Fruit fly (Drosophila melanogaster): Measurements from ENCODE around the gene mth.

mth gene

dm6 chr3L:377222-378071 lies 30.7 kb upstream of the mth start (continued):
- TF ChIP-seq al (GFP tag; IDR thresholded peaks at IDR 0.05) (peak; percentile 48; the same call in 1 of the 2 replicates), Hr3 (GFP tag; optimal IDR thresholded peaks at IDR 0.05) (peak; percentile 84), Hr39 (optimal IDR thresholded peaks at IDR 0.05) (no peak), CG3281 (GFP tag; optimal IDR thresholded peaks at IDR 0.05) (peak; percentile 96), CG2889 (GFP tag; IDR thresholded peaks at IDR 0.05) (peak; percentile 74), CG6813 (GFP tag; optimal IDR thresholded peaks at IDR 0.05) (peak; percentile 93), mld (GFP tag; IDR thresholded peaks at IDR 0.05; ENCODE audit: partially characterized antibody) (0 out of 3 replicates have a peak, but pooled peaks have one; percentile 34), jigr1 (GFP tag; IDR thresholded peaks at IDR 0.05) (no peak), Chrac-16 (GFP tag; optimal IDR thresholded peaks at IDR 0.05) (peak; percentile 76), Mad (GFP tag; optimal IDR thresholded peaks at IDR 0.05) (peak; percentile 8), zen (tag; optimal IDR thresholded peaks at IDR 0.05) (peak; percentile 65), toy (GFP tag; IDR thresholded peaks at IDR 0.05) (peak; percentile 58; the same call in 1 of the 2 replicates), Ptx1 (GFP tag; IDR thresholded peaks at IDR 0.05) (peak; percentile 66), CG8924 (tag; optimal IDR thresholded peaks at IDR 0.05) (peak; percentile 95), phol (tag; optimal IDR thresholded peaks at IDR 0.05) (peak; percentile 94), mam (GFP tag; optimal IDR thresholded peaks at IDR 0.05) (no peak), CG31224 (GFP tag; IDR thresholded peaks at IDR 0.05) (peak; percentile 45), Camta (GFP tag; optimal IDR thresholded peaks at IDR 0.05) (no peak), fu2 (GFP tag; optimal IDR thresholded peaks at IDR 0.05) (no peak), zen2 (GFP tag; IDR thresholded peaks at IDR 0.05; ENCODE audit: partially characterized antibody) (peak; percentile 42; the same call in 1 of the 3 replicates), gfzf (GFP tag; optimal IDR thresholded peaks at IDR 0.05) (no peak), tap (tag; optimal IDR thresholded peaks at IDR 0.05) (peak; percentile 87), Meics (GFP tag; optimal IDR thresholded peaks at IDR 0.05) (peak; percentile 95), CG32772 (GFP tag; IDR thresholded peaks at IDR 0.05) (peak; percentile 60), Dbx (GFP tag; IDR thresholded peaks at IDR 0.05) (peak; percentile 71; the same call in 2 of the 3 replicates), CG12236 (GFP tag; optimal IDR thresholded peaks at IDR 0.05) (no peak), sug (tag; optimal IDR thresholded peaks at IDR 0.05) (peak; percentile 89), CG43689 (GFP tag; IDR thresholded peaks at IDR 0.05) (no peak), crp (GFP tag; optimal IDR thresholded peaks at IDR 0.05) (peak in 1 of 2 experiments; percentile 40), HLH3B (GFP tag; IDR thresholded peaks at IDR 0.05) (peak; percentile 76), Xrp1 (GFP tag; IDR thresholded peaks at IDR 0.05) (peak; percentile 88), jing (GFP tag; optimal IDR thresholded peaks at IDR 0.05) (no peak), Ssrp (tag; optimal IDR thresholded peaks at IDR 0.05) (peak; percentile 91), rib (GFP tag; IDR thresholded peaks at IDR 0.05) (no peak), Lim3 (GFP tag; IDR thresholded peaks at IDR 0.05) (no peak), fru (optimal IDR thresholded peaks at IDR 0.05) (no peak), CG11398 (GFP tag; optimal IDR thresholded peaks at IDR 0.05) (no peak), Fer3 (tag; optimal IDR thresholded peaks at IDR 0.05) (peak; percentile 87), ssp (GFP tag; IDR thresholded peaks at IDR 0.05) (peak; percentile 59), chn (GFP tag; optimal IDR thresholded peaks at IDR 0.05) (no peak), knrl (GFP tag; IDR thresholded peaks at IDR 0.05; ENCODE audit: partially characterized antibody) (no peak), CG12391 (tag; optimal IDR thresholded peaks at IDR 0.05) (peak; percentile 94), CG5953 (GFP tag; IDR thresholded peaks at IDR 0.05) (no peak), lilli (GFP tag; optimal IDR thresholded peaks at IDR 0.05) (peak; percentile 69), bcd (GFP tag; optimal IDR thresholded peaks at IDR 0.05) (peak; percentile 90), eve (GFP tag; optimal IDR thresholded peaks at IDR 0.05) (no peak), CG7357 (GFP tag; IDR thresholded peaks at IDR 0.05) (peak; percentile 75), onecut (GFP tag; IDR thresholded peaks at IDR 0.05) (peak; percentile 71), zfh1 (GFP tag; IDR thresholded peaks at IDR 0.05) (peak; percentile 78), CG11093 (GFP tag; IDR thresholded peaks at IDR 0.05) (peak; percentile 64)
